Worm (Caenorhabditis elegans) whole organism, late embryonic: ENCODE results near the gene T08B1.4.

Experiments
- ceh-24 ChIP-seq: sonication (generic microtip); optimal IDR thresholded peaks from 2 replicates; lab custom pipeline; 2016; ENCODE audit warnings: mild to moderate bottlenecking, missing genetic modification characterization, missing compliant biosample characterization
- ceh-9 ChIP-seq: sonication (generic microtip); optimal IDR thresholded peaks from 2 replicates; lab custom pipeline; 2016; ENCODE audit warnings: mild to moderate bottlenecking, missing genetic modification characterization, inconsistent platforms, missing compliant biosample characterization
- ets-4 ChIP-seq: sonication (generic microtip); optimal IDR thresholded peaks from 2 replicates; lab custom pipeline; 2016; ENCODE audit warnings: missing genetic modification characterization, missing compliant biosample characterization
- fkh-10 ChIP-seq: fragments of 150-350 bp; optimal IDR thresholded peaks from 2 replicates; lab custom pipeline; 2014; ENCODE audit warnings: missing biosample characterization, missing genetic modification reagents, missing genetic modification characterization
- madf-2 ChIP-seq: sonication (generic microtip); optimal IDR thresholded peaks from 2 replicates; lab custom pipeline; 2017; ENCODE audit warnings: missing genetic modification characterization, missing compliant biosample characterization
- nhr-232 ChIP-seq: sonication (generic microtip); optimal IDR thresholded peaks from 2 replicates; lab custom pipeline; 2016; ENCODE audit warnings: missing genetic modification characterization, missing compliant biosample characterization
- tbx-2 ChIP-seq: sonication (generic microtip); optimal IDR thresholded peaks from 2 replicates; lab custom pipeline; 2016; ENCODE audit warnings: missing genetic modification characterization, missing compliant biosample characterization
- unc-55 ChIP-seq: sonication (generic microtip); optimal IDR thresholded peaks from 2 replicates; lab custom pipeline; 2017; ENCODE audit warnings: missing biosample characterization, missing genetic modification reagents, missing genetic modification characterization

DNA sequence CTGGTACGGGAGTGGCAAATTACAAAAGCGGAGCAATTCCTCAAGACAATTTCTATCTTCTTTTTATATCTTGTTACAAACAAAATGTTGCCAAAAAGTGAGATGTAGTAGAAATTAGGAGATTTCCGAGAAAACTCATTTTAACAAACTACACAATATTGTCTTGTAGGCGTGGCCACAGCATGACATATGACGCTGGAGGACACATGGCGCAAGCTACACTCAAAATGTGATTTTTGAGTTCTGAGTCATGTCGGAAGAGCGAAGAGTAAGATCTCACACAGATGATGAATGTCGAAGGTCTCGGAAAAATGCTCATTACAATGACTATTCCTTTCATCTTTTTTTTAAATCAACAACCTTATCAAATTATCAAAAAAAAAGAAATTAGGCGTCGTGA lies 17.6 kb upstream of the T08B1.4 start, which contains the start of gene Y40B10B.1:
- TF ChIP-seq unc-55 (GFP tag; lab: Kevin White, UChicago), result no peak
- TF ChIP-seq madf-2, result no peak
- TF ChIP-seq ceh-9 (tag; lab: Kevin White, UChicago), result no peak
- no peak for TF ChIP-seq ceh-24 (tag; lab: Kevin White, UChicago)
- TF ChIP-seq tbx-2 (tag; lab: Kevin White, UChicago), result no peak
- no peak for TF ChIP-seq fkh-10 (GFP tag; lab: Kevin White, UChicago)
- TF ChIP-seq nhr-232, result no peak
- no peak for TF ChIP-seq ets-4 (tag; lab: Kevin White, UChicago)
